Fruit fly (Drosophila melanogaster) whole organism, embryonic: ENCODE data around the gene pod1.

Source experiments
- Ada2b ChIP-seq: fragments of 200-800 bp; sonication (Bioruptor generic); IDR thresholded peaks from 2 replicates; pipeline ENCODE4 v1.3.6; 2022; ENCODE audit warnings: missing biosample characterization, missing genetic modification characterization
- Adf1 ChIP-seq: fragments of 200-800 bp; sonication (Bioruptor generic); IDR thresholded peaks from 2 replicates; pipeline ENCODE4 v1.3.6; 2022; ENCODE audit warnings: missing biosample characterization, missing genetic modification characterization
- BEAF-32 ChIP-seq: fragments of 200-800 bp; sonication (Bioruptor generic); optimal IDR thresholded peaks from 3 replicates; lab custom pipeline; 2017; ENCODE audit warnings: missing biosample characterization, missing genetic modification characterization, mild to moderate bottlenecking, moderate library complexity, missing genetic modification reagents
- BtbVII ChIP-seq: fragments of 200-800 bp; sonication (Bioruptor generic); optimal IDR thresholded peaks from 3 replicates; lab custom pipeline; 2017; ENCODE audit warnings: missing biosample characterization, mild to moderate bottlenecking, missing genetic modification characterization
- CG10147 ChIP-seq: fragments of 200-800 bp; sonication (Bioruptor generic); optimal IDR thresholded peaks from 2 replicates; lab custom pipeline; 2019; ENCODE audit warnings: missing biosample characterization, mild to moderate bottlenecking, missing genetic modification characterization, moderate library complexity
- CG11504 ChIP-seq: fragments of 200-800 bp; sonication (Bioruptor generic); optimal IDR thresholded peaks from 3 replicates; lab custom pipeline; 2019; ENCODE audit warnings: missing biosample characterization, mild to moderate bottlenecking, missing genetic modification characterization, moderate library complexity
- CG11560 ChIP-seq: fragments of 200-800 bp; sonication (Bioruptor generic); IDR thresholded peaks from 3 replicates; pipeline ENCODE4 v1.3.6; 2022; ENCODE audit warnings: missing biosample characterization, missing genetic modification characterization
- CG13624 ChIP-seq: fragments of 200-800 bp; sonication (Bioruptor generic); optimal IDR thresholded peaks from 2 replicates; lab custom pipeline; 2016; ENCODE audit warnings: missing biosample characterization, missing genetic modification characterization
- CG1529 ChIP-seq: fragments of 200-800 bp; sonication (Bioruptor generic); optimal IDR thresholded peaks from 3 replicates; lab custom pipeline; 2018; ENCODE audit warnings: missing biosample characterization, missing genetic modification characterization
- CG1603 ChIP-seq: fragments of 200-800 bp; sonication (Bioruptor generic); optimal IDR thresholded peaks from 2 replicates; lab custom pipeline; 2019; ENCODE audit warnings: missing biosample characterization, mild to moderate bottlenecking, missing genetic modification characterization, moderate library complexity
- CG17186 ChIP-seq: fragments of 200-800 bp; sonication (Bioruptor generic); optimal IDR thresholded peaks from 3 replicates; lab custom pipeline; 2017; ENCODE audit warnings: missing biosample characterization, missing genetic modification reagents, missing genetic modification characterization
- CG18476 ChIP-seq: fragments of 200-800 bp; sonication (Bioruptor generic); optimal IDR thresholded peaks from 2 replicates; lab custom pipeline; 2016; ENCODE audit warnings: missing biosample characterization, mild to moderate bottlenecking, missing genetic modification characterization
- CG2678 ChIP-seq: fragments of 200-800 bp; sonication (Bioruptor generic); optimal IDR thresholded peaks from 3 replicates; lab custom pipeline; 2019; ENCODE audit warnings: missing biosample characterization, mild to moderate bottlenecking, missing genetic modification characterization, moderate library complexity
- CG30431 ChIP-seq: fragments of 200-800 bp; sonication (Bioruptor generic); optimal IDR thresholded peaks from 2 replicates; lab custom pipeline; 2017; ENCODE audit warnings: missing biosample characterization, missing genetic modification characterization
- CG31224 ChIP-seq: fragments of 200-800 bp; sonication (Bioruptor generic); IDR thresholded peaks from 2 replicates; pipeline ENCODE4 v1.3.6; 2022; ENCODE audit warnings: missing biosample characterization, missing genetic modification characterization
- CG3163 ChIP-seq: fragments of 200-800 bp; sonication (Bioruptor generic); optimal IDR thresholded peaks from 3 replicates; lab custom pipeline; 2016; ENCODE audit warnings: missing biosample characterization, missing genetic modification characterization
- CG6683 ChIP-seq: fragments of 200-800 bp; sonication (Bioruptor generic); optimal IDR thresholded peaks from 2 replicates; lab custom pipeline; 2017; ENCODE audit warnings: missing biosample characterization, mild to moderate bottlenecking, missing genetic modification characterization, missing genetic modification reagents
- CG6689 ChIP-seq: fragments of 200-800 bp; sonication (Bioruptor generic); IDR thresholded peaks from 2 replicates; pipeline ENCODE4 v1.3.6; 2022; ENCODE audit warnings: missing biosample characterization, missing genetic modification characterization
- CG7745 ChIP-seq: fragments of 200-800 bp; sonication (Bioruptor generic); optimal IDR thresholded peaks from 2 replicates; lab custom pipeline; 2018; ENCODE audit warnings: missing biosample characterization, mild to moderate bottlenecking, missing genetic modification characterization, moderate library complexity
- CG9215 ChIP-seq: fragments of 200-800 bp; sonication (Bioruptor generic); IDR thresholded peaks from 2 replicates; pipeline ENCODE4 v1.3.6; 2022; ENCODE audit warnings: missing biosample characterization, missing genetic modification characterization
- Doc3 ChIP-seq: fragments of 200-800 bp; sonication (Bioruptor generic); IDR thresholded peaks from 3 replicates; pipeline ENCODE4 v1.3.6; 2022; ENCODE audit warnings: missing biosample characterization, missing genetic modification characterization; ENCODE audit not compliant: partially characterized antibody
- Gsc ChIP-seq: fragments of 200-800 bp; sonication (Bioruptor generic); IDR thresholded peaks from 2 replicates; pipeline ENCODE4 v1.3.6; 2022; ENCODE audit warnings: missing biosample characterization, missing genetic modification characterization
- H2.0 ChIP-seq: fragments of 200-800 bp; sonication (Bioruptor generic); IDR thresholded peaks from 2 replicates; pipeline ENCODE4 v1.3.6; 2022; ENCODE audit warnings: missing biosample characterization, missing genetic modification characterization
- Hand ChIP-seq: fragments of 200-800 bp; sonication (Bioruptor generic); optimal IDR thresholded peaks from 2 replicates; lab custom pipeline; 2017; ENCODE audit warnings: mild to moderate bottlenecking, missing biosample characterization, missing genetic modification reagents, missing genetic modification characterization
- Hsf ChIP-seq: fragments of 200-800 bp; sonication (Bioruptor generic); optimal IDR thresholded peaks from 3 replicates; lab custom pipeline; 2016; ENCODE audit warnings: missing biosample characterization, missing genetic modification characterization
- Kr ChIP-seq: fragments of 200-800 bp; sonication (Bioruptor generic); optimal IDR thresholded peaks from 2 replicates; lab custom pipeline; 2017; ENCODE audit warnings: missing biosample characterization, mild to moderate bottlenecking, missing genetic modification characterization
- MTF-1 ChIP-seq: fragments of 200-800 bp; sonication (Bioruptor generic); optimal IDR thresholded peaks from 2 replicates; lab custom pipeline; 2018; ENCODE audit warnings: missing biosample characterization, mild to moderate bottlenecking, missing genetic modification characterization, borderline replicate concordance
- Max ChIP-seq: fragments of 200-800 bp; sonication (Bioruptor generic); optimal IDR thresholded peaks from 2 replicates; lab custom pipeline; 2016; ENCODE audit warnings: missing biosample characterization, mild to moderate bottlenecking, missing genetic modification characterization
- NK7.1 ChIP-seq: fragments of 200-800 bp; sonication (Bioruptor generic); optimal IDR thresholded peaks from 3 replicates; lab custom pipeline; 2016; ENCODE audit warnings: missing biosample characterization, missing genetic modification characterization
- Nf-YB ChIP-seq: fragments of 200-800 bp; sonication (Bioruptor generic); optimal IDR thresholded peaks from 3 replicates; lab custom pipeline; 2019; ENCODE audit warnings: missing biosample characterization, mild to moderate bottlenecking, missing genetic modification characterization, moderate library complexity
- Optix ChIP-seq: fragments of 200-800 bp; sonication (Bioruptor generic); IDR thresholded peaks from 3 replicates; pipeline ENCODE4 v1.3.6; 2022; ENCODE audit warnings: missing biosample characterization, missing genetic modification characterization
- Spps ChIP-seq: fragments of 200-800 bp; sonication (Bioruptor generic); optimal IDR thresholded peaks from 2 replicates; lab custom pipeline; 2018; ENCODE audit warnings: missing biosample characterization, mild to moderate bottlenecking, missing genetic modification characterization
- Stat92E ChIP-seq, 3 experiments: fragments of >200 bp in 2 of 3; fragments of 200-800 bp in 1 of 3; sonication (Bioruptor generic) in 1 of 3; optimal IDR thresholded peaks; 2 replicates each; lab custom pipeline; 2017 to 2019; ENCODE audit warnings: missing biosample characterization in 3 of 3, missing genetic modification characterization in 3 of 3, mild to moderate bottlenecking in 1 of 3, moderate library complexity in 1 of 3
- Taf1 ChIP-seq: fragments of 200-800 bp; sonication (Bioruptor generic); IDR thresholded peaks from 2 replicates; pipeline ENCODE4 v1.3.6; 2022; ENCODE audit warnings: missing biosample characterization, missing genetic modification characterization
- abd-A ChIP-seq: fragments of 200-800 bp; sonication (Bioruptor generic); optimal IDR thresholded peaks from 3 replicates; lab custom pipeline; 2019; ENCODE audit warnings: missing biosample characterization, mild to moderate bottlenecking, missing genetic modification characterization, moderate library complexity
- ase ChIP-seq: fragments of 200-800 bp; sonication (Bioruptor generic); IDR thresholded peaks from 3 replicates; pipeline ENCODE4 v1.3.6; 2022; ENCODE audit warnings: missing biosample characterization, missing genetic modification characterization
- ato ChIP-seq: fragments of 200-800 bp; sonication (Bioruptor generic); IDR thresholded peaks from 2 replicates; pipeline ENCODE4 v1.3.6; 2022; ENCODE audit warnings: missing biosample characterization, missing genetic modification characterization; ENCODE audit not compliant: partially characterized antibody
- az2 ChIP-seq: fragments of 200-800 bp; sonication (Bioruptor generic); optimal IDR thresholded peaks from 3 replicates; lab custom pipeline; 2016; ENCODE audit warnings: missing biosample characterization, missing genetic modification characterization
- eyg ChIP-seq: fragments of 200-800 bp; sonication (Bioruptor generic); optimal IDR thresholded peaks from 3 replicates; lab custom pipeline; 2016; ENCODE audit warnings: missing biosample characterization, missing genetic modification characterization
- gcm ChIP-seq: fragments of 200-800 bp; sonication (Bioruptor generic); optimal IDR thresholded peaks from 2 replicates; lab custom pipeline; 2019; ENCODE audit warnings: missing biosample characterization, mild to moderate bottlenecking, missing genetic modification characterization, moderate library complexity
- kni ChIP-seq: fragments of 200-800 bp; sonication (Bioruptor generic); optimal IDR thresholded peaks from 3 replicates; lab custom pipeline; 2017; ENCODE audit warnings: mild to moderate bottlenecking, missing biosample characterization, missing genetic modification reagents, missing genetic modification characterization
- oc ChIP-seq: fragments of 200-800 bp; sonication (Bioruptor generic); optimal IDR thresholded peaks from 2 replicates; lab custom pipeline; 2018; ENCODE audit warnings: missing biosample characterization, mild to moderate bottlenecking, missing genetic modification characterization, moderate library complexity
- phol ChIP-seq: fragments of 200-800 bp; sonication (Bioruptor generic); optimal IDR thresholded peaks from 3 replicates; lab custom pipeline; 2018; ENCODE audit warnings: missing biosample characterization, mild to moderate bottlenecking, missing genetic modification characterization, moderate library complexity
- ro ChIP-seq: fragments of 200-800 bp; sonication (Bioruptor generic); IDR thresholded peaks from 2 replicates; pipeline ENCODE4 v1.3.6; 2022; ENCODE audit warnings: missing biosample characterization, missing genetic modification characterization
- sim ChIP-seq: fragments of 200-800 bp; sonication (Bioruptor generic); IDR thresholded peaks from 2 replicates; pipeline ENCODE4 v1.3.6; 2022; ENCODE audit warnings: missing biosample characterization, missing genetic modification characterization
- sna ChIP-seq: fragments of 200-800 bp; sonication (Bioruptor generic); IDR thresholded peaks from 2 replicates; pipeline ENCODE4 v1.3.6; 2022; ENCODE audit warnings: missing biosample characterization, missing genetic modification characterization; ENCODE audit not compliant: partially characterized antibody
- sqz ChIP-seq: fragments of 200-800 bp; sonication (Bioruptor generic); optimal IDR thresholded peaks from 3 replicates; lab custom pipeline; 2018; ENCODE audit warnings: missing biosample characterization, mild to moderate bottlenecking, missing genetic modification characterization
- sug ChIP-seq: fragments of 200-800 bp; optimal IDR thresholded peaks from 2 replicates; lab custom pipeline; 2019; ENCODE audit warnings: missing biosample characterization, mild to moderate bottlenecking, missing genetic modification characterization, moderate library complexity
- ttk ChIP-seq: fragments of 200-800 bp; sonication (Bioruptor generic); IDR thresholded peaks from 2 replicates; pipeline ENCODE4 v2.1.2; 2022; ENCODE audit warnings: missing biosample characterization, missing genetic modification characterization
- zen ChIP-seq: fragments of 200-800 bp; sonication (Bioruptor generic); optimal IDR thresholded peaks from 3 replicates; lab custom pipeline; 2018; ENCODE audit warnings: missing biosample characterization, mild to moderate bottlenecking, missing genetic modification characterization, moderate library complexity

pod1 gene

dm6 chrX:6756175-6756718 lies 47.2 kb upstream of the pod1 start, which contains the start of gene sov (continued):
- TF ChIP-seq Stat92E (GFP tag; optimal IDR thresholded peaks at IDR 0.05; lab: Kevin White, UChicago) (no peak), eyg (GFP tag; lab: Kevin White, UChicago) (no peak), Hand (GFP tag; lab: Kevin White, UChicago) (no peak), sim (GFP tag; lab: Robert Waterston, UW) (no peak), CG9215 (GFP tag; lab: Robert Waterston, UW) (no peak), gcm (GFP tag; lab: Kevin White, UChicago) (no peak), CG1529 (GFP tag; lab: Kevin White, UChicago) (no peak), Adf1 (GFP tag; lab: Robert Waterston, UW) (no peak), Doc3 (peak; percentile 94), Hsf (GFP tag; lab: Kevin White, UChicago) (no peak), Max (no peak), kni (GFP tag; lab: Kevin White, UChicago) (no peak), sqz (GFP tag; lab: Kevin White, UChicago) (no peak), CG30431 (GFP tag; lab: Kevin White, UChicago) (no peak), CG3163 (no peak), CG11504 (tag; lab: Kevin White, UChicago) (no peak), ase (GFP tag; lab: Robert Waterston, UW) (no peak), BEAF-32 (GFP tag; lab: Kevin White, UChicago) (peak; percentile 88), ttk (no peak), CG18476 (GFP tag; lab: Kevin White, UChicago) (no peak), Taf1 (GFP tag; lab: Robert Waterston, UW) (no peak), Ada2b (GFP tag; lab: Robert Waterston, UW) (no peak), Kr (GFP tag; lab: Kevin White, UChicago) (no peak), phol (tag; lab: Kevin White, UChicago) (peak; percentile 34), CG1603 (tag; lab: Kevin White, UChicago) (no peak), sug (tag; lab: Kevin White, UChicago) (no peak), CG10147 (GFP tag; lab: Kevin White, UChicago) (no peak), CG6689 (no peak), CG7745 (no peak), Spps (tag; lab: Kevin White, UChicago) (no peak), az2 (no peak), Gsc (GFP tag; lab: Robert Waterston, UW) (no peak), sna (GFP tag; lab: Robert Waterston, UW) (peak; percentile 94), Optix (GFP tag; lab: Robert Waterston, UW) (no peak), MTF-1 (no peak), ato (GFP tag; lab: Robert Waterston, UW) (peak; percentile 67; the same call in 1 of the 2 replicates), CG31224 (GFP tag; lab: Robert Waterston, UW) (no peak), H2.0 (GFP tag; lab: Robert Waterston, UW) (no peak), Nf-YB (GFP tag; lab: Kevin White, UChicago) (no peak), CG11560 (no peak), CG6683 (no peak), NK7.1 (no peak), abd-A (tag; lab: Kevin White, UChicago) (no peak), CG2678 (tag; lab: Kevin White, UChicago) (no peak), CG13624 (GFP tag; lab: Kevin White, UChicago) (peak; percentile 59), ro (GFP tag; lab: Robert Waterston, UW) (no peak), CG17186 (GFP tag; lab: Kevin White, UChicago) (no peak), BtbVII (no peak), zen (tag; lab: Kevin White, UChicago) (no peak), oc (no peak)
